Worm (Caenorhabditis elegans) whole organism, late embryonic: Measurements from ENCODE around the gene W02H3.3.

ENCODE experiments used
- C08G9.2 ChIP-seq: sonication (generic microtip); optimal IDR thresholded peaks from 2 replicates; lab custom pipeline; 2016; ENCODE audit warnings: mild to moderate bottlenecking, missing genetic modification characterization, moderate library complexity, missing compliant biosample characterization
- C38D4.7 ChIP-seq: fragments of 200-800 bp; sonication (Bioruptor generic); optimal IDR thresholded peaks from 2 replicates; lab custom pipeline; 2018; ENCODE audit warnings: mild to moderate bottlenecking, missing genetic modification characterization, moderate library complexity, missing compliant biosample characterization
- F13H6.1 ChIP-seq: sonication (generic microtip); optimal IDR thresholded peaks from 2 replicates; lab custom pipeline; 2016; ENCODE audit warnings: missing genetic modification characterization, missing compliant biosample characterization
- K02D7.2 ChIP-seq: sonication (generic microtip); optimal IDR thresholded peaks from 2 replicates; lab custom pipeline; 2017; ENCODE audit warnings: mild to moderate bottlenecking, missing genetic modification characterization, missing compliant biosample characterization
- K09A11.1 ChIP-seq: sonication (generic microtip); optimal IDR thresholded peaks from 2 replicates; lab custom pipeline; 2017; ENCODE audit warnings: antibody characterized with exemption, mild to moderate bottlenecking, missing genetic modification characterization, missing compliant biosample characterization; ENCODE audit not compliant: insufficient read depth
- T23F11.4 ChIP-seq: fragments of 200-800 bp; sonication (Bioruptor generic); optimal IDR thresholded peaks from 2 replicates; lab custom pipeline; 2018; ENCODE audit warnings: mild to moderate bottlenecking, missing genetic modification characterization, missing compliant biosample characterization
- Y22D7AL.16 ChIP-seq: sonication (generic microtip); optimal IDR thresholded peaks from 2 replicates; lab custom pipeline; 2016; ENCODE audit warnings: missing genetic modification characterization, missing compliant biosample characterization
- ahr-1 ChIP-seq: sonication (generic microtip); optimal IDR thresholded peaks from 2 replicates; lab custom pipeline; 2016; ENCODE audit warnings: missing genetic modification characterization, missing compliant biosample characterization
- ama-1 ChIP-seq: fragments of 150-350 bp; optimal IDR thresholded peaks from 2 replicates; lab custom pipeline; 2014
- ceh-14 ChIP-seq: sonication (generic microtip); optimal IDR thresholded peaks from 2 replicates; lab custom pipeline; 2016; ENCODE audit warnings: missing genotype, missing genetic modification characterization, missing compliant biosample characterization
- ceh-18 ChIP-seq: sonication (generic microtip); optimal IDR thresholded peaks from 2 replicates; lab custom pipeline; 2016; ENCODE audit warnings: missing genetic modification characterization, missing compliant biosample characterization
- ceh-2 ChIP-seq: sonication (generic microtip); optimal IDR thresholded peaks from 2 replicates; lab custom pipeline; 2016; ENCODE audit warnings: missing genotype, missing genetic modification characterization, missing compliant biosample characterization
- ceh-22 ChIP-seq: sonication (generic microtip); optimal IDR thresholded peaks from 2 replicates; lab custom pipeline; 2017; ENCODE audit warnings: missing biosample characterization, missing genetic modification characterization
- ceh-24 ChIP-seq: sonication (generic microtip); optimal IDR thresholded peaks from 2 replicates; lab custom pipeline; 2016; ENCODE audit warnings: mild to moderate bottlenecking, missing genetic modification characterization, missing compliant biosample characterization
- ceh-30 ChIP-seq: fragments of 150-350 bp; optimal IDR thresholded peaks from 2 replicates; lab custom pipeline; 2014; ENCODE audit warnings: missing biosample characterization, missing genetic modification characterization
- ceh-31 ChIP-seq: sonication (generic microtip); optimal IDR thresholded peaks from 2 replicates; lab custom pipeline; 2016; ENCODE audit warnings: missing genetic modification characterization, missing compliant biosample characterization
- ceh-34 ChIP-seq: sonication (generic microtip); optimal IDR thresholded peaks from 2 replicates; lab custom pipeline; 2016; ENCODE audit warnings: mild to moderate bottlenecking, missing genetic modification characterization, missing compliant biosample characterization
- ceh-48 ChIP-seq: sonication (generic microtip); optimal IDR thresholded peaks from 2 replicates; lab custom pipeline; 2016; ENCODE audit warnings: missing genetic modification characterization, inconsistent platforms, missing compliant biosample characterization
- dmd-4 ChIP-seq: sonication (generic microtip); optimal IDR thresholded peaks from 2 replicates; lab custom pipeline; 2016; ENCODE audit warnings: borderline replicate concordance, missing genetic modification characterization, missing compliant biosample characterization
- dve-1 ChIP-seq: sonication (generic microtip); optimal IDR thresholded peaks from 2 replicates; lab custom pipeline; 2017; ENCODE audit warnings: antibody characterized with exemption, mild to moderate bottlenecking, missing genetic modification characterization, missing compliant biosample characterization
- elt-2 ChIP-seq: sonication (generic microtip); optimal IDR thresholded peaks from 2 replicates; lab custom pipeline; 2016; ENCODE audit warnings: missing genetic modification reagents, missing genetic modification characterization, missing compliant biosample characterization
- elt-4 ChIP-seq: sonication (generic microtip); optimal IDR thresholded peaks from 2 replicates; lab custom pipeline; 2016; ENCODE audit warnings: missing genetic modification characterization, missing compliant biosample characterization
- ets-4 ChIP-seq: sonication (generic microtip); optimal IDR thresholded peaks from 2 replicates; lab custom pipeline; 2016; ENCODE audit warnings: missing genetic modification characterization, missing compliant biosample characterization
- eyg-1 ChIP-seq: sonication (generic microtip); optimal IDR thresholded peaks from 2 replicates; lab custom pipeline; 2016; ENCODE audit warnings: missing genotype, missing genetic modification characterization, missing compliant biosample characterization
- fax-1 ChIP-seq: sonication (generic microtip); optimal IDR thresholded peaks from 2 replicates; lab custom pipeline; 2016; ENCODE audit warnings: missing genotype, missing genetic modification characterization, missing compliant biosample characterization
- fkh-10 ChIP-seq: fragments of 150-350 bp; optimal IDR thresholded peaks from 2 replicates; lab custom pipeline; 2014; ENCODE audit warnings: missing biosample characterization, missing genetic modification reagents, missing genetic modification characterization
- fkh-6 ChIP-seq: sonication (generic microtip); optimal IDR thresholded peaks from 2 replicates; lab custom pipeline; 2016; ENCODE audit warnings: missing genetic modification characterization, missing compliant biosample characterization
- hlh-13 ChIP-seq: fragments of 200-800 bp; sonication (Bioruptor generic); optimal IDR thresholded peaks from 2 replicates; lab custom pipeline; 2018; ENCODE audit warnings: mild to moderate bottlenecking, missing genetic modification characterization, missing compliant biosample characterization
- hlh-15 ChIP-seq: sonication (generic microtip); optimal IDR thresholded peaks from 2 replicates; lab custom pipeline; 2016; ENCODE audit warnings: missing genetic modification characterization, missing compliant biosample characterization
- hlh-6 ChIP-seq: sonication (generic microtip); optimal IDR thresholded peaks from 2 replicates; lab custom pipeline; 2016; ENCODE audit warnings: missing genotype, missing genetic modification characterization, missing compliant biosample characterization
- hlh-8 ChIP-seq: sonication (generic microtip); optimal IDR thresholded peaks from 2 replicates; lab custom pipeline; 2016; ENCODE audit warnings: missing genotype, missing genetic modification characterization, missing compliant biosample characterization
- lim-6 ChIP-seq: sonication (generic microtip); optimal IDR thresholded peaks from 2 replicates; lab custom pipeline; 2016; ENCODE audit warnings: missing genetic modification characterization, missing compliant biosample characterization
- madf-2 ChIP-seq: sonication (generic microtip); optimal IDR thresholded peaks from 2 replicates; lab custom pipeline; 2017; ENCODE audit warnings: missing genetic modification characterization, missing compliant biosample characterization
- nhr-11 ChIP-seq: fragments of 150-350 bp; optimal IDR thresholded peaks from 2 replicates; lab custom pipeline; 2014; ENCODE audit warnings: missing biosample characterization, missing genetic modification characterization
- nhr-232 ChIP-seq: sonication (generic microtip); optimal IDR thresholded peaks from 2 replicates; lab custom pipeline; 2016; ENCODE audit warnings: missing genetic modification characterization, missing compliant biosample characterization
- npax-4 ChIP-seq: sonication (generic microtip); optimal IDR thresholded peaks from 2 replicates; lab custom pipeline; 2016; ENCODE audit warnings: missing genetic modification characterization, missing compliant biosample characterization
- odd-2 ChIP-seq: sonication (generic microtip); optimal IDR thresholded peaks from 2 replicates; lab custom pipeline; 2017; ENCODE audit warnings: antibody characterized with exemption, mild to moderate bottlenecking, missing genetic modification characterization, missing compliant biosample characterization
- pag-3 ChIP-seq: sonication (generic microtip); optimal IDR thresholded peaks from 2 replicates; lab custom pipeline; 2016; ENCODE audit warnings: missing compliant biosample characterization, missing genetic modification characterization, borderline replicate concordance
- pat-9 ChIP-seq: fragments of 200-800 bp; sonication (Bioruptor generic); optimal IDR thresholded peaks from 2 replicates; lab custom pipeline; 2018; ENCODE audit warnings: mild to moderate bottlenecking, missing genetic modification characterization, moderate library complexity, missing compliant biosample characterization
- pax-1 ChIP-seq: fragments of 150-350 bp; optimal IDR thresholded peaks from 2 replicates; lab custom pipeline; 2014; ENCODE audit warnings: missing biosample characterization, missing genetic modification characterization
- pha-2 ChIP-seq: sonication (generic microtip); optimal IDR thresholded peaks from 2 replicates; lab custom pipeline; 2017; ENCODE audit warnings: mild to moderate bottlenecking, missing genetic modification characterization, missing compliant biosample characterization
- pqm-1 ChIP-seq: sonication (generic microtip); optimal IDR thresholded peaks from 2 replicates; lab custom pipeline; 2016; ENCODE audit warnings: missing genetic modification characterization, missing compliant biosample characterization
- ref-2 ChIP-seq: sonication (generic microtip); optimal IDR thresholded peaks from 2 replicates; lab custom pipeline; 2016; ENCODE audit warnings: missing genetic modification characterization, missing compliant biosample characterization
- rnt-1 ChIP-seq: sonication (generic microtip); optimal IDR thresholded peaks from 2 replicates; lab custom pipeline; 2016; ENCODE audit warnings: missing genetic modification characterization, missing compliant biosample characterization
- sdc-2 ChIP-seq: sonication (generic microtip); optimal IDR thresholded peaks from 2 replicates; lab custom pipeline; 2016; ENCODE audit warnings: missing genotype, missing genetic modification characterization, missing compliant biosample characterization
- sox-2 ChIP-seq: fragments of 200-800 bp; sonication (Bioruptor generic); IDR thresholded peaks from 2 replicates; pipeline ENCODE4 v1.3.6; 2022; ENCODE audit warnings: missing genetic modification reagents, missing genetic modification characterization, missing compliant biosample characterization
- sox-4 ChIP-seq: sonication (generic microtip); optimal IDR thresholded peaks from 2 replicates; lab custom pipeline; 2017; ENCODE audit warnings: mild to moderate bottlenecking, missing genetic modification characterization, inconsistent platforms, missing compliant biosample characterization
- syd-9 ChIP-seq: sonication (generic microtip); optimal IDR thresholded peaks from 2 replicates; lab custom pipeline; 2016; ENCODE audit warnings: mild to moderate bottlenecking, missing genetic modification characterization, moderate library complexity, missing compliant biosample characterization
- tbx-7 ChIP-seq: sonication (generic microtip); optimal IDR thresholded peaks from 2 replicates; lab custom pipeline; 2016; ENCODE audit warnings: missing genotype, missing genetic modification characterization, missing compliant biosample characterization
- ttx-3 ChIP-seq: sonication (generic microtip); optimal IDR thresholded peaks from 2 replicates; lab custom pipeline; 2016; ENCODE audit warnings: missing genetic modification reagents, missing genetic modification characterization, missing compliant biosample characterization
- unc-42 ChIP-seq: sonication (generic microtip); optimal IDR thresholded peaks from 2 replicates; lab custom pipeline; 2016; ENCODE audit warnings: missing genotype, missing genetic modification characterization, missing compliant biosample characterization
- zip-5 ChIP-seq: sonication (generic microtip); optimal IDR thresholded peaks from 2 replicates; lab custom pipeline; 2016; ENCODE audit warnings: missing genetic modification characterization, missing compliant biosample characterization
- ztf-16 ChIP-seq: sonication (generic microtip); optimal IDR thresholded peaks from 2 replicates; lab custom pipeline; 2017; ENCODE audit warnings: missing genetic modification characterization, missing compliant biosample characterization

The W02H3.3 gene

DNA sequence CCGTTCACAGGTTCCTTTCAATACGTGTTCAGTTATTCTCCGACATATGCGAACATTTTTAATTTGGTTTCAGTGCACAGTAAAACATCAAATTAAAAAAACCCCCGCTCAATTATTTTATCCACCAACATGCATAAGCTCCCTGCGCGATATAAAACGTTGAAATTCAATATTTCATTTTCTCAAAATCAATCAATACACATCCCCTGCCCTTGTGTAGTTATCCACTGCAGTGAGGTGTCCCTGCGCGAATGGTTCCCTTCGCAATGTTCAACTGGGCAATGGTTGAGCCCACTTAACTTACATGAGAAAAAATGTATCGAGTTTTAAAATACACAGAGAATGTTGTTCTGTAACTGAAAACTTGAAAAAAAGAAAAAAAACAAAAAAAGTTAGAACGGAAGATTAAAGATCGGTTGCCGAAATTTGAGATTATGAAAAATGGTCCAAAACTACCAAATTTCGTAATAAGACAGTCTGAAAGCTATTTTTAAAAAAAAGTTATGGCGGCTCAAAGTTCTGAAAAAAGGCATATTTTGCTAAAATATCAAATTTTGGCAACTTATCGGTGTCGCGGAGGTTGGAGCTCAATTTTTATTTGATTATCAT is 3.9 kb downstream of the W02H3.3 start:
- TF ChIP-seq elt-4 (no peak), hlh-15 (tag; lab: Kevin White, UChicago) (peak; percentile 89), ceh-2 (peak; percentile 81), eyg-1 (tag; lab: Kevin White, UChicago) (peak; percentile 35), zip-5 (tag; lab: Kevin White, UChicago) (peak; percentile 36), hlh-13 (GFP tag; lab: Kevin White, UChicago) (peak; percentile 58), npax-4 (tag; lab: Kevin White, UChicago) (peak; percentile 15), nhr-11 (tag; lab: Kevin White, UChicago) (peak; percentile 95), elt-2 (tag; lab: Kevin White, UChicago) (peak; percentile 85), ref-2 (tag; lab: Kevin White, UChicago) (peak; percentile 98), tbx-7 (tag; lab: Kevin White, UChicago) (peak; percentile 78), ceh-48 (tag; lab: Kevin White, UChicago) (peak; percentile 100), madf-2 (peak; percentile 88), syd-9 (peak; percentile 94), unc-42 (tag; lab: Kevin White, UChicago) (peak; percentile 98), fkh-6 (tag; lab: Kevin White, UChicago) (peak; percentile 66), rnt-1 (tag; lab: Kevin White, UChicago) (peak; percentile 99), ceh-31 (tag; lab: Kevin White, UChicago) (peak; percentile 99), ttx-3 (peak; percentile 76), fax-1 (tag; lab: Kevin White, UChicago) (peak; percentile 51), pax-1 (tag; lab: Kevin White, UChicago) (peak; percentile 96), sox-4 (tag; lab: Kevin White, UChicago) (peak; percentile 46), ceh-30 (peak; percentile 98), T23F11.4 (GFP tag; lab: Kevin White, UChicago) (peak; percentile 43), odd-2 (no peak), ceh-34 (tag; lab: Kevin White, UChicago) (peak; percentile 99), ets-4 (tag; lab: Kevin White, UChicago) (peak; percentile 74), pha-2 (tag; lab: Kevin White, UChicago) (no peak), sox-2 (peak; percentile 61), K09A11.1 (tag; lab: Kevin White, UChicago) (peak; percentile 84), pat-9 (peak; percentile 54), ceh-14 (tag; lab: Kevin White, UChicago) (peak; percentile 93), K02D7.2 (tag; lab: Kevin White, UChicago) (peak; percentile 63), C38D4.7 (GFP tag; lab: Kevin White, UChicago) (peak; percentile 19), F13H6.1 (peak; percentile 88), C08G9.2 (peak; percentile 87), dve-1 (peak; percentile 99), ceh-22 (tag; lab: Kevin White, UChicago) (peak; percentile 94), ceh-24 (tag; lab: Kevin White, UChicago) (no peak), pag-3 (peak; percentile 39), pqm-1 (tag; lab: Kevin White, UChicago) (peak; percentile 97), sdc-2 (tag; lab: Kevin White, UChicago) (peak; percentile 100), dmd-4 (tag; lab: Kevin White, UChicago) (peak; percentile 88), lim-6 (tag; lab: Kevin White, UChicago) (peak; percentile 85), ztf-16 (tag; lab: Kevin White, UChicago) (peak; percentile 95), ahr-1 (tag; lab: Kevin White, UChicago) (peak; percentile 26), Y22D7AL.16 (tag; lab: Kevin White, UChicago) (peak; percentile 67), hlh-8 (peak; percentile 48), ama-1 (lab: Kevin White, UChicago) (no peak), hlh-6 (tag; lab: Kevin White, UChicago) (peak; percentile 87), nhr-232 (peak; percentile 38), fkh-10 (GFP tag; lab: Kevin White, UChicago) (peak; percentile 91), ceh-18 (peak; percentile 100)
